Worm (Caenorhabditis elegans) whole organism, L4 larva: Measurements from ENCODE around the gene cyp-13A8.

Experiments used
- F10B5.3 ChIP-seq: sonication (generic microtip); optimal IDR thresholded peaks from 2 replicates; lab custom pipeline; 2016; ENCODE audit warnings: mild to moderate bottlenecking, missing genetic modification characterization, missing compliant biosample characterization
- F44E2.7 ChIP-seq: fragments of 200-800 bp; sonication (Bioruptor generic); IDR thresholded peaks from 2 replicates; pipeline ENCODE4 v2.1.2; 2022; ENCODE audit warnings: missing genetic modification characterization, missing compliant biosample characterization
- R02D3.7 ChIP-seq: fragments of 150-350 bp; sonication (generic microtip); optimal IDR thresholded peaks from 3 replicates; lab custom pipeline; 2014; ENCODE audit warnings: missing biosample characterization, missing genetic modification characterization
- T20F7.1 ChIP-seq: fragments of 200-800 bp; sonication (Bioruptor generic); optimal IDR thresholded peaks from 2 replicates; lab custom pipeline; 2018; ENCODE audit warnings: mild to moderate bottlenecking, missing genetic modification characterization, missing compliant biosample characterization
- Y105C5A.15 ChIP-seq: fragments of 200-800 bp; sonication (Bioruptor generic); IDR thresholded peaks from 2 replicates; pipeline ENCODE4 v1.3.6; 2022; ENCODE audit warnings: missing genetic modification characterization, missing compliant biosample characterization
- Y75B8A.6 ChIP-seq: fragments of 200-800 bp; sonication (Bioruptor generic); IDR thresholded peaks from 2 replicates; pipeline ENCODE4 v1.3.6; 2022; ENCODE audit warnings: missing genetic modification reagents, missing genetic modification characterization, missing compliant biosample characterization
- ZK546.5 ChIP-seq, 2 experiments: sonication (generic microtip); optimal IDR thresholded peaks; 2 replicates each; lab custom pipeline; 2017; ENCODE audit warnings: missing biosample characterization in 2 of 2, missing genetic modification characterization in 2 of 2
- attf-4 ChIP-seq: sonication (generic microtip); optimal IDR thresholded peaks from 3 replicates; lab custom pipeline; 2017; ENCODE audit warnings: missing biosample characterization, missing genetic modification characterization
- ceh-20 ChIP-seq: fragments of 200-800 bp; sonication (Bioruptor generic); IDR thresholded peaks from 2 replicates; pipeline ENCODE4 v1.3.6; 2022; ENCODE audit warnings: missing genetic modification reagents, missing genetic modification characterization, missing compliant biosample characterization
- ceh-44 ChIP-seq: fragments of 200-800 bp; sonication (Bioruptor generic); IDR thresholded peaks from 2 replicates; pipeline ENCODE4 v1.3.6; 2022; ENCODE audit warnings: missing genetic modification reagents, missing genetic modification characterization, missing compliant biosample characterization
- ctbp-1 ChIP-seq: fragments of 200-800 bp; sonication (Bioruptor generic); IDR thresholded peaks from 2 replicates; pipeline ENCODE4 v1.3.6; 2022; ENCODE audit warnings: missing genetic modification reagents, missing genetic modification characterization, missing compliant biosample characterization
- daf-12 ChIP-seq: fragments of 150-350 bp; optimal IDR thresholded peaks from 2 replicates; lab custom pipeline; 2014; ENCODE audit warnings: missing biosample characterization, missing genetic modification reagents, missing genetic modification characterization
- daf-16 ChIP-seq, 3 experiments: sonication (generic microtip); optimal IDR thresholded peaks; 2 replicates each; lab custom pipeline; 2016 to 2017; ENCODE audit warnings: missing genetic modification characterization in 3 of 3, missing genetic modification reagents in 3 of 3, mild to moderate bottlenecking in 2 of 3, missing compliant biosample characterization in 2 of 3, missing biosample characterization in 1 of 3, moderate library complexity in 1 of 3
- daf-19 ChIP-seq: fragments of 200-800 bp; sonication (Bioruptor generic); conservative IDR thresholded peaks from 2 replicates; pipeline ENCODE4 v1.3.6; 2022; ENCODE audit warnings: missing genetic modification characterization, missing compliant biosample characterization
- dmd-6 ChIP-seq: fragments of 200-800 bp; sonication (Bioruptor generic); IDR thresholded peaks from 2 replicates; pipeline ENCODE4 v1.3.6; 2022; ENCODE audit warnings: missing genetic modification reagents, missing genetic modification characterization, missing compliant biosample characterization
- dpl-1 ChIP-seq: fragments of 150-350 bp; optimal IDR thresholded peaks from 2 replicates; lab custom pipeline; 2014; ENCODE audit warnings: missing biosample characterization, missing genetic modification reagents, missing genetic modification characterization
- fos-1 ChIP-seq: fragments of 150-350 bp; optimal IDR thresholded peaks from 2 replicates; lab custom pipeline; 2014; ENCODE audit warnings: missing biosample characterization, missing genetic modification characterization
- hif-1 ChIP-seq, 2 experiments: sonication (generic microtip); optimal IDR thresholded peaks; 2 replicates each; lab custom pipeline; 2016 to 2017; ENCODE audit warnings: missing compliant biosample characterization in 2 of 2, missing genetic modification characterization in 2 of 2, missing genetic modification reagents in 2 of 2, missing genotype in 2 of 2, mild to moderate bottlenecking in 1 of 2
- hmg-1.1 ChIP-seq: fragments of 200-800 bp; sonication (Bioruptor generic); IDR thresholded peaks from 2 replicates; pipeline ENCODE4 v1.3.6; 2022; ENCODE audit warnings: missing genetic modification reagents, missing genetic modification characterization, missing compliant biosample characterization
- lim-7 ChIP-seq: fragments of 200-800 bp; sonication (Bioruptor generic); IDR thresholded peaks from 2 replicates; pipeline ENCODE4 v1.3.6; 2022; ENCODE audit warnings: missing genetic modification characterization, missing compliant biosample characterization
- lin-15B ChIP-seq: fragments of 150-350 bp; sonication (generic microtip); optimal IDR thresholded peaks from 3 replicates; lab custom pipeline; 2014; ENCODE audit warnings: missing biosample characterization, missing genetic modification characterization
- lin-29 ChIP-seq: fragments of 200-800 bp; sonication (Bioruptor generic); IDR thresholded peaks from 2 replicates; pipeline ENCODE4 v1.3.6; 2022; ENCODE audit warnings: missing genetic modification reagents, missing genetic modification characterization, missing compliant biosample characterization
- lin-39 ChIP-seq: fragments of 150-350 bp; optimal IDR thresholded peaks from 2 replicates; lab custom pipeline; 2014; ENCODE audit warnings: missing biosample characterization, missing genetic modification reagents, missing genetic modification characterization
- mdt-29 ChIP-seq: fragments of 200-800 bp; sonication (Bioruptor generic); IDR thresholded peaks from 2 replicates; pipeline ENCODE4 v1.3.6; 2022; ENCODE audit warnings: missing genetic modification reagents, missing genetic modification characterization, missing compliant biosample characterization
- mxl-3 ChIP-seq: fragments of 200-800 bp; sonication (Bioruptor generic); optimal IDR thresholded peaks from 2 replicates; lab custom pipeline; 2018; ENCODE audit warnings: mild to moderate bottlenecking, missing genetic modification characterization, missing compliant biosample characterization
- nhr-111 ChIP-seq: fragments of 200-800 bp; sonication (Bioruptor generic); optimal IDR thresholded peaks from 2 replicates; lab custom pipeline; 2018; ENCODE audit warnings: mild to moderate bottlenecking, missing genetic modification characterization, missing compliant biosample characterization
- nhr-25 ChIP-seq: sonication (generic microtip); optimal IDR thresholded peaks from 2 replicates; lab custom pipeline; 2017; ENCODE audit warnings: missing genetic modification characterization, mild to moderate bottlenecking, missing compliant biosample characterization, antibody characterized with exemption, moderate library complexity, borderline replicate concordance; ENCODE audit not compliant: insufficient read depth
- nhr-48 ChIP-seq: sonication (generic microtip); optimal IDR thresholded peaks from 2 replicates; lab custom pipeline; 2016; ENCODE audit warnings: mild to moderate bottlenecking, missing genetic modification characterization, missing compliant biosample characterization
- pha-4 ChIP-seq, 2 experiments: fragments of 150-350 bp in 1 of 2; fragments of 200-800 bp in 1 of 2; sonication (Bioruptor generic) in 1 of 2; IDR thresholded peaks in 1 of 2; optimal IDR thresholded peaks in 1 of 2; 2 replicates each; pipeline versions ENCODE4 v1.3.6 to Lab custom; 2014 to 2022; ENCODE audit warnings: missing genetic modification characterization in 2 of 2, missing genetic modification reagents in 2 of 2, missing biosample characterization in 1 of 2, missing compliant biosample characterization in 1 of 2
- sdz-12 ChIP-seq: fragments of 200-800 bp; sonication (Bioruptor generic); optimal IDR thresholded peaks from 2 replicates; lab custom pipeline; 2018; ENCODE audit warnings: mild to moderate bottlenecking, missing genetic modification characterization, missing compliant biosample characterization
- unc-62 ChIP-seq, 3 experiments: fragments of 150-350 bp in 1 of 3; sonication (generic microtip); optimal IDR thresholded peaks in 2 of 3; peaks in 1 of 3; 1 replicate in 1 of 3; 2 replicates in 2 of 3; lab custom pipeline; 2014 to 2017; ENCODE audit warnings: missing biosample characterization in 3 of 3, missing genetic modification characterization in 3 of 3, missing genetic modification reagents in 3 of 3, missing genotype in 1 of 3
- ztf-7 ChIP-seq: fragments of 150-350 bp; optimal IDR thresholded peaks from 2 replicates; lab custom pipeline; 2014; ENCODE audit warnings: missing biosample characterization, missing genetic modification characterization

cyp-13A8 gene

ce11 chrII:9855620-9856019 lies 48.3 kb upstream of the cyp-13A8 start, which contains the start of gene chil-4:
Gene chil-4, minus strand, starts transcription at chrII:9855720.
- TF ChIP-seq nhr-111 (GFP tag; lab: Kevin White, UChicago) (no peak), ztf-7 (no peak), daf-19 (no peak), dmd-6 (no peak), attf-4 (tag; lab: Kevin White, UChicago) (no peak), lim-7 (GFP tag; lab: Robert Waterston, UW) (no peak), hmg-1.1 (GFP tag; lab: Robert Waterston, UW) (no peak), Y105C5A.15 (GFP tag; lab: Robert Waterston, UW) (no peak), lin-29 (GFP tag; lab: Robert Waterston, UW) (no peak), F10B5.3 (no peak), hif-1 (tag; optimal IDR thresholded peaks at IDR 0.05; lab: Kevin White, UChicago) (no peak), nhr-25 (tag; lab: Kevin White, UChicago) (no peak), nhr-48 (tag; lab: Kevin White, UChicago) (no peak), lin-15B (tag; lab: Kevin White, UChicago) (no peak), mxl-3 (GFP tag; lab: Kevin White, UChicago) (no peak), pha-4 (GFP tag; IDR thresholded peaks at IDR 0.05; lab: Robert Waterston, UW) (no peak), pha-4 (tag; optimal IDR thresholded peaks at IDR 0.05; lab: Kevin White, UChicago) (no peak), T20F7.1 (no peak), ZK546.5 (tag; optimal IDR thresholded peaks at IDR 0.05; lab: Kevin White, UChicago) (no peak), F44E2.7 (no peak)

ce11 chrII:9850945-9851344 lies 43.6 kb upstream of the cyp-13A8 start, which contains the start of gene ZK938.10:
Gene ZK938.10, minus strand, starts transcription at chrII:9851045.
- TF ChIP-seq dpl-1 (GFP tag; lab: Kevin White, UChicago) = no peak
- no peak for TF ChIP-seq fos-1 (tag; lab: Kevin White, UChicago)
- no peak for TF ChIP-seq daf-12 (tag; lab: Kevin White, UChicago)
- TF ChIP-seq, all 104 proteins: peak for 0

ce11 chrII:9849497-9849896 lies 42.1 kb upstream of the cyp-13A8 start, which contains the start of gene old-2:
Gene old-2, minus strand, starts transcription at chrII:9849597.
- TF ChIP-seq dmd-6 (no peak), ctbp-1 (GFP tag; lab: Robert Waterston, UW) (no peak), daf-16 (GFP tag; optimal IDR thresholded peaks at IDR 0.05; lab: Kevin White, UChicago) (no peak), daf-16 (tag; optimal IDR thresholded peaks at IDR 0.05; lab: Kevin White, UChicago) (no peak)

- TF ChIP-seq mdt-29 (no peak), unc-62 (GFP tag; optimal IDR thresholded peaks at IDR 0.05 in 1 of 2; lab: Kevin White, UChicago) (peak in 1 of 2 experiments; percentile 31), unc-62 (tag; optimal IDR thresholded peaks at IDR 0.05; lab: Kevin White, UChicago) (no peak)
Measured at ce11 chrII:9845239-9845638, 37.9 kb upstream of the cyp-13A8 start, which contains the start of gene chil-9. Gene chil-9, minus strand, starts transcription at chrII:9845339.

ce11 chrII:9841985-9842505 lies 34.7 kb upstream of the cyp-13A8 start, which contains the start of gene rnh-1.2:
Gene rnh-1.2, minus strand, starts transcription at chrII:9842035.
- TF ChIP-seq R02D3.7 (tag; lab: Kevin White, UChicago) = peak; percentile 56
- TF ChIP-seq ceh-20 (GFP tag; lab: Robert Waterston, UW) = no peak
- no peak for TF ChIP-seq Y105C5A.15 (GFP tag; lab: Robert Waterston, UW)
- TF ChIP-seq nhr-48 (tag; lab: Kevin White, UChicago) = no peak

- no peak for TF ChIP-seq ceh-44 (GFP tag; lab: Robert Waterston, UW)
- no peak for TF ChIP-seq Y75B8A.6
- no peak for TF ChIP-seq sdz-12 (GFP tag; lab: Kevin White, UChicago)
- TF ChIP-seq lin-39 = no peak
Measured at ce11 chrII:9840313-9840712, 32.9 kb upstream of the cyp-13A8 start, which contains the start of gene ZK938.11. Gene ZK938.11, minus strand, starts transcription at chrII:9840413.
